Fruit fly (Drosophila melanogaster) whole organism: ENCODE measurements around the gene eff.

ENCODE experiments used
- CG8478 ChIP-seq: fragments of >200 bp; optimal IDR thresholded peaks from 2 replicates; lab custom pipeline; 2018; ENCODE audit warnings: inconsistent platforms
- Dll ChIP-seq: fragments of >200 bp; optimal IDR thresholded peaks from 2 replicates; lab custom pipeline; 2017
- usp ChIP-seq: fragments of >200 bp; optimal IDR thresholded peaks from 2 replicates; lab custom pipeline; 2017; ENCODE audit warnings: missing biosample characterization, missing genetic modification characterization, mixed read lengths

- TF ChIP-seq CG8478 (lab: Kevin White, UChicago) (no peak), Dll (lab: Kevin White, UChicago) (no peak), usp (no peak)
These were observed 21.7 kb downstream of the eff start for dm6 chr3R:14719380-14719779.
